Worm (Caenorhabditis elegans): ENCODE data around the gene col-176.

DNA sequence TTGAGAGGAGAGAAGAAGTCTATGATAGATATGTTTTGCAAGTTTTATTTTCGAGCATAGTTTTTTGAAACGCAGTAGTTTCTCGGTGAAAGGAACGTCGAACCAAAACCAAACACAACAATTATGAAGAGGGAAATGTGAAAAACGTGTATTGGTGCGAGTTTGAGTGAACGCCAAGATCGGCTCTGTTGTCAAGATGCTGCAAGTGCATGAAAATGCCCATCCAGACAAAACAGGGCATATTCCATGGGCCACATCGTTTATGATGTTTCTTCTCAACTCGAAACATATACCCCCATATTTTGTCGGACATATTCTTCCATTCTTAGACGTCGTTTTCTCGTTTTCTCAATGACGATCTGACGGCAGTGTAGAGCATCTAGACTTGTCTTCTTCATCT, 45.6 kb downstream of the col-176 start:
- no peak for TF ChIP-seq W03F9.2 (tag; optimal IDR thresholded peaks at IDR 0.05)
- no peak for TF ChIP-seq him-1 (tag; optimal IDR thresholded peaks at IDR 0.05)
- TF ChIP-seq dao-5 (tag; optimal IDR thresholded peaks at IDR 0.05) = no peak
